Fruit fly (Drosophila melanogaster): ENCODE results near the gene alphaCOP.

DNA sequence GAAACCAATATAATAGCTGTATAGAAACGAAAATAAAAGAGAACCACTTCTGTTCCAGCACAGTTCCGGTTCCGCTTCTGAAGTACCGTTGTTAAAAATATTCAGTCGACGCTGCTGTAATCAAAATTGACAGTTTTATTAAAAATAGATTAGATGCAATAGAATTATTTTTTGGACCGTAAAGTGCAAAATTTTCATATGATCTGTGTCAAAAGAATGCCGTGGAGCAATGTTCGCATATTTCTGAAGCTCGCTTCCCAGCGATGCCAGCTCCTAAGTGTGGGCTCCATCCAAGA is 42.2 kb downstream of the alphaCOP start, which contains the start of the genes CG18170 and CG33791:
- TF ChIP-seq Gug (GFP tag; IDR thresholded peaks at IDR 0.05) (no peak), Ets21C (GFP tag; optimal IDR thresholded peaks at IDR 0.05) (no peak), CG31627 (GFP tag; optimal IDR thresholded peaks at IDR 0.05) (no peak), dsx (GFP tag; optimal IDR thresholded peaks at IDR 0.05; ENCODE audit: poor library complexity, severe bottlenecking) (no peak), Met (GFP tag; optimal IDR thresholded peaks at IDR 0.05) (no peak), CG16779 (tag; optimal IDR thresholded peaks at IDR 0.05) (no peak), OdsH (GFP tag; optimal IDR thresholded peaks at IDR 0.05) (no peak), Hr4 (GFP tag; optimal IDR thresholded peaks at IDR 0.05) (no peak)

Measured in whole organism, prepupa.